Worm (Caenorhabditis elegans) whole organism, L4/young adult: ENCODE data around the gene F13H8.8.

Source experiments
- W03F9.2 ChIP-seq: fragments of 150-350 bp; optimal IDR thresholded peaks from 2 replicates; lab custom pipeline; 2014; ENCODE audit warnings: missing biosample characterization, missing genetic modification characterization
- dao-5 ChIP-seq: sonication (generic microtip); optimal IDR thresholded peaks from 2 replicates; lab custom pipeline; 2016; ENCODE audit warnings: missing genotype, missing genetic modification characterization, moderate library complexity, missing compliant biosample characterization
- him-1 ChIP-seq: sonication (generic microtip); optimal IDR thresholded peaks from 2 replicates; lab custom pipeline; 2016; ENCODE audit warnings: missing genotype, missing genetic modification reagents, missing genetic modification characterization, missing compliant biosample characterization

The F13H8.8 gene

ce11 chrII:6246054-6246453 is 21.8 kb downstream of the F13H8.8 start, which contains the start of gene lelo-1:
Gene lelo-1 (plus strand): TSS chrII:6246354.
- TF ChIP-seq him-1 (no peak), dao-5 (tag; lab: Kevin White, UChicago) (no peak), W03F9.2 (tag; lab: Kevin White, UChicago) (no peak)

DNA sequence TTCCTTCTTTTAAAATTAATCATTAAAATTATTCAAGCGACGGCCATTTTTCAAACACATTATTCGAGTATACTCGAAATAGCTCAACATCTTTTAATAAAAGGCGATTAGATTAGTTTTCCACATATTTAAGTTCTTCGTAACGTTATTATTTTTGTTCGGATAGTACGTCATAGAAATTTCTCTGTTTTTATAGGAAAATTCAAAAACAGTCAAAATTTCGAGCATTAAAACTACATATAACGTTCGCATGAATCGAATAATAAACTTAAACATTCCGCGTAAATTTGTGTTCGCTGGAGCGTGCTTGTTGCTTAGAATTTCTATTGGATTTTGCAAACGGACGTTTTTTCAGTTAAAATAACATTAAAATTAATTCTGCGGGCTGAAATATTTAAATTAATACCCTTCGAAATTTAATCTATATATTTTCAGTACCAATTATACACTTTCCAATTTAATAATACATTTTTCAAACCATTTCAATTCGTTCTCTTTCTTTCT is 22.6 kb downstream of the F13H8.8 start, which contains the start of gene blos-4:
Gene blos-4, plus strand, starts transcription at position 51 of the 504 bp plus-strand sequence.
- TF ChIP-seq him-1, result no peak
- no peak for TF ChIP-seq W03F9.2 (tag; lab: Kevin White, UChicago)
- TF ChIP-seq dao-5 (tag; lab: Kevin White, UChicago), result no peak

ce11 chrII:6244171-6244570 is 23.7 kb downstream of the F13H8.8 start, which contains the start of gene tat-4:
Gene tat-4 (minus strand): TSS chrII:6244287.
- TF ChIP-seq him-1 (no peak), dao-5 (tag; lab: Kevin White, UChicago) (no peak), W03F9.2 (tag; lab: Kevin White, UChicago) (no peak)

- TF ChIP-seq W03F9.2 (tag; lab: Kevin White, UChicago), result no peak
Observed at ce11 chrII:6241758-6242157, 26.1 kb downstream of the F13H8.8 start, which contains the start of gene T24H7.8. Gene T24H7.8 (plus strand): TSS chrII:6242058.

- TF ChIP-seq W03F9.2 (tag; lab: Kevin White, UChicago), result no peak
- TF ChIP-seq him-1, result no peak
- TF ChIP-seq dao-5 (tag; lab: Kevin White, UChicago), result no peak
Observed at ce11 chrII:6236093-6236945, 31.6 kb downstream of the F13H8.8 start.

- TF ChIP-seq dao-5 (tag; lab: Kevin White, UChicago) (no peak), him-1 (no peak)
Observed at ce11 chrII:6235432-6236092, 32.3 kb downstream of the F13H8.8 start, which contains the start of gene T24H7.9. Gene T24H7.9 (minus strand): TSS chrII:6235505.

ce11 chrII:6230116-6230515 is 37.8 kb downstream of the F13H8.8 start:
- no peak for TF ChIP-seq him-1
- TF ChIP-seq W03F9.2 (tag; lab: Kevin White, UChicago), result no peak
- TF ChIP-seq dao-5 (tag; lab: Kevin White, UChicago), result no peak

ce11 chrII:6226995-6227394 is 40.9 kb downstream of the F13H8.8 start, which contains the start of gene srsy-2:
Gene srsy-2 (minus strand): TSS chrII:6227095.
- TF ChIP-seq W03F9.2 (tag; lab: Kevin White, UChicago), result no peak
- TF ChIP-seq dao-5 (tag; lab: Kevin White, UChicago), result no peak
- no peak for TF ChIP-seq him-1

DNA sequence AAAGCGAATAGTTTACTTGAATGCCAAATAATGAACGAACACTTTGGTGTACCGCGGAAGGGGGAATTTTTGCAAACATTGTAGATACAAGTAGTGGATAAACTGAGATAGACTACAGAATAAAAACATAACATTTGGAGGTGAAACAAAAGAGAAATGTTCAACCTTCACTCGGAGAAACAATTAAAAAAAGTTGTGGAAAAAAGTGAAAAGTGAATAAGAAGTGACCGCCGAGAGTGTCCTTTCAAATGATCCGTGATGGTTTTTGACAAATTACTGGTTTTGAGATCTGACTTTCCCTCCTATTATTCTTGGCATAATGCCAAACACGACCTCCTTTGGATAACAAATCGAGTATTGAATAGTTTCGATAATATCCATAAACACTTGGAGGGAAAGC is 44.1 kb downstream of the F13H8.8 start:
- no peak for TF ChIP-seq W03F9.2 (tag; lab: Kevin White, UChicago)
- no peak for TF ChIP-seq him-1
- TF ChIP-seq dao-5 (tag; lab: Kevin White, UChicago), result no peak

DNA sequence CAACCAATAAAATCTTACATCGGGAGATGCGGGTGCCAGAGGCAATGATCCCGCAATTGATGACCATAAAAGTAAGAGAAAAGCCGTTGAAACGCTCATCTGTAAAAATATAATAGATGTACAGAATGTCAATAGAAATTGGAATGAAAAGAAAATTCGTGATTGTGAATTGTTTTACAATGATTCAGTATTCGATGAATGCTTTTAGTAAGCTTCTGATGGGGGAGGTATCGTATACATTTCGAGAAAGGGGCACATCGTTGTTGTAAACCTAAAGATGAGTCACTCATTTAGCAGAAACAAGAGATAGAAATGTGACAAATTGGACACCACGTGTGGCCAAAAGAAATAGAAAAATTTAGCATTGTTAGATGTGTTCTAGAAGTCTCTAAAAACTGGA is 45.3 kb downstream of the F13H8.8 start, which contains the start of gene C30B5.6:
Gene C30B5.6, minus strand, starts transcription at position 101 of the 400 bp plus-strand sequence.
- no peak for TF ChIP-seq dao-5 (tag; lab: Kevin White, UChicago)
- TF ChIP-seq W03F9.2 (tag; lab: Kevin White, UChicago), result no peak
- no peak for TF ChIP-seq him-1

DNA sequence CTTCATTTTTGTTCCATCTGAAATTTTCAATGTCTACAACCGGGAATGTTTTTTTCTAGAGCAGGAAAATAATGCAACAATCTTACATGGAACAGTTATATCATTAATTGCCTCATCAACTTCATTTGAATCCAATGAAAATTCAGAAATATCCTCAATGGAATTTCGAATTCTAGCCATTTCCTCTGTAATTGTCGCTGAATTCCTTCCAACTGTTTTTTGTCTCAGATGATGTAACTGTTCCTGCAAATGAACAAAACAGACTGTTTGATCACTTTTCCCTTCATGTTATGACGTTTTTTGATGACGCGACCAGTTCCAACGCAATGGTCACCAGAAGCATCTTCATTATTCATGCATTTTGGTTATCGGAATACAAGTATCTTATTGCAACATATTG is 46.4 kb downstream of the F13H8.8 start:
- TF ChIP-seq W03F9.2 (tag; lab: Kevin White, UChicago) (no peak), him-1 (no peak), dao-5 (tag; lab: Kevin White, UChicago) (no peak)

DNA sequence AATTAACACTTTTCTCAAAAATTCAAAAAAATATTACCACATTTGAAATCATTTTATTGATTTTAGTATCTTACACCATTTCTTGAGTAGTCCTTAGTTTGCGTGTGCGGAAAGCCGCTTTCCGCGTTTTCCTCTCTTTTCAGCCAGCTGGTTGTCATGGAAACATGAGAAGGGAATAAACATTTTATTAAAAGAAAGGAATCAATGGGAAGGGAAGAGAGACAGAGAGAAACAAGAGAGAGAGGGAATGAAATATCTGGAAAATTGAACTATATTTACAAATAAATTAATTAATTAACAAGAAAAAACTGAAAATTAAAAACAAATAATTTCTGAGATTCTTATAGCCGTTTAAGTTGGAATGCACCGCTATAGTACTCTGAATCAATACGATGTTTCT is 48.5 kb downstream of the F13H8.8 start, which contains the start of gene mks-2:
Gene mks-2, minus strand, starts transcription at position 101 of the 400 bp plus-strand sequence.
- TF ChIP-seq him-1 (no peak), W03F9.2 (tag; lab: Kevin White, UChicago) (no peak), dao-5 (tag; lab: Kevin White, UChicago) (no peak)
